Fruit fly (Drosophila melanogaster): ENCODE data around the gene Cp15.

Cp15 gene

dm6 chr3L:8763037-8763454 lies 34.8 kb downstream of the Cp15 start (continued):
- TF ChIP-seq CG32532 (GFP tag; IDR thresholded peaks at IDR 0.05) (peak; percentile 53; the same call in 1 of the 2 replicates), wek (GFP tag; optimal IDR thresholded peaks at IDR 0.05) (no peak), CG6654 (GFP tag; optimal IDR thresholded peaks at IDR 0.05) (no peak), ash1 (GFP tag; optimal IDR thresholded peaks at IDR 0.05) (no peak), nerfin-2 (GFP tag; IDR thresholded peaks at IDR 0.05; ENCODE audit: partially characterized antibody) (no peak), CG11504 (tag; optimal IDR thresholded peaks at IDR 0.05) (peak; percentile 56), Lim3 (GFP tag; IDR thresholded peaks at IDR 0.05) (no peak), Mes4 (GFP tag; optimal IDR thresholded peaks at IDR 0.05) (peak; percentile 6), Atf-2 (GFP tag; optimal IDR thresholded peaks at IDR 0.05) (no peak), bsh (GFP tag; optimal IDR thresholded peaks at IDR 0.05) (peak in 1 of 2 experiments; percentile 46), luna (GFP tag; optimal IDR thresholded peaks at IDR 0.05) (no peak), br (optimal IDR thresholded peaks at IDR 0.05) (no peak), pan (optimal IDR thresholded peaks at IDR 0.05) (no peak), pan (GFP tag; optimal IDR thresholded peaks at IDR 0.05 in 1 of 2, IDR thresholded peaks at IDR 0.05 in 1 of 2) (peak in 1 of 2 experiments; percentile 80), CG17568 (GFP tag; optimal IDR thresholded peaks at IDR 0.05) (peak; percentile 14), HLH54F (GFP tag; optimal IDR thresholded peaks at IDR 0.05) (peak; percentile 4), Fer1 (GFP tag; optimal IDR thresholded peaks at IDR 0.05) (no peak), pum (GFP tag; optimal IDR thresholded peaks at IDR 0.05) (no peak), CG7372 (GFP tag; IDR thresholded peaks at IDR 0.05) (0 out of 2 replicates have a peak, but pooled peaks have one; percentile 23), Trl (optimal IDR thresholded peaks at IDR 0.05) (no peak), Trl (GFP tag; optimal IDR thresholded peaks at IDR 0.05) (no peak), CG18476 (GFP tag; optimal IDR thresholded peaks at IDR 0.05) (no peak), CG4730 (GFP tag; IDR thresholded peaks at IDR 0.05) (peak; percentile 21; the same call in 1 of the 2 replicates), CG12942 (GFP tag; optimal IDR thresholded peaks at IDR 0.05) (no peak), Doc3 (GFP tag; IDR thresholded peaks at IDR 0.05; ENCODE audit: partially characterized antibody) (no peak), cato (GFP tag; optimal IDR thresholded peaks at IDR 0.05; ENCODE audit: borderline replicate concordance) (no peak), Hmr (GFP tag; optimal IDR thresholded peaks at IDR 0.05) (peak; percentile 42), exex (tag; optimal IDR thresholded peaks at IDR 0.05) (no peak), esg (GFP tag; conservative IDR thresholded peaks at IDR 0.05) (peak; percentile 47), CG1024 (GFP tag; IDR thresholded peaks at IDR 0.05) (no peak), NfI (GFP tag; optimal IDR thresholded peaks at IDR 0.05) (peak; percentile 64), Hsf (GFP tag; optimal IDR thresholded peaks at IDR 0.05) (peak; percentile 39), sens (GFP tag) (peak; percentile 85), CG13296 (GFP tag; optimal IDR thresholded peaks at IDR 0.05) (no peak), Mrtf (GFP tag; IDR thresholded peaks at IDR 0.05) (peak; percentile 72; the same call in 2 of the 3 replicates), CG4617 (GFP tag; optimal IDR thresholded peaks at IDR 0.05; ENCODE audit: borderline replicate concordance) (no peak), Taf1 (GFP tag; IDR thresholded peaks at IDR 0.05) (no peak), dpn (GFP tag; optimal IDR thresholded peaks at IDR 0.05) (peak in 1 of 2 experiments; percentile 53), B-H2 (GFP tag; optimal IDR thresholded peaks at IDR 0.05) (no peak), CG17612 (GFP tag; IDR thresholded peaks at IDR 0.05) (no peak), CG6175 (GFP tag; IDR thresholded peaks at IDR 0.05) (peak; percentile 56; the same call in 1 of the 3 replicates), C15 (GFP tag; IDR thresholded peaks at IDR 0.05) (no peak), CG7357 (GFP tag; IDR thresholded peaks at IDR 0.05) (no peak), Sin3A (optimal IDR thresholded peaks at IDR 0.05) (no peak), D (optimal IDR thresholded peaks at IDR 0.05) (no peak), D (GFP tag; optimal IDR thresholded peaks at IDR 0.05) (peak; percentile 7), CG11695 (GFP tag; IDR thresholded peaks at IDR 0.05) (0 out of 3 replicates have a peak, but pooled peaks have one; percentile 49), CG10565 (GFP tag; optimal IDR thresholded peaks at IDR 0.05) (no peak), danr (GFP tag; IDR thresholded peaks at IDR 0.05) (no peak), CG1233 (GFP tag; optimal IDR thresholded peaks at IDR 0.05) (no peak), GATAe (GFP tag; conservative IDR thresholded peaks at IDR 0.05) (no peak), sr (GFP tag; IDR thresholded peaks at IDR 0.05) (peak; percentile 96), tio (GFP tag; optimal IDR thresholded peaks at IDR 0.05) (peak; percentile 28)

Measured in whole organism, embryonic.